Worm (Caenorhabditis elegans): ENCODE measurements around the gene srxa-16.

ce11 chrV:16120922-16121321, 6.8 kb upstream of the srxa-16 start, which contains the start of gene skr-3:
- TF ChIP-seq ceh-45 (GFP tag; IDR thresholded peaks at IDR 0.05) (no peak), pha-4 (tag; optimal IDR thresholded peaks at IDR 0.05) (no peak), ceh-6 (GFP tag; optimal IDR thresholded peaks at IDR 0.05) (no peak), ceh-14 (tag; optimal IDR thresholded peaks at IDR 0.05) (no peak), fkh-10 (GFP tag; optimal IDR thresholded peaks at IDR 0.05) (no peak), pat-9 (tag; optimal IDR thresholded peaks at IDR 0.05) (no peak), fkh-6 (tag; optimal IDR thresholded peaks at IDR 0.05) (no peak), unc-86 (tag; optimal IDR thresholded peaks at IDR 0.05) (no peak)
